Worm (Caenorhabditis elegans) whole organism, late embryonic: ENCODE results near the gene pgl-1.

Source experiments
- T23F11.4 ChIP-seq: fragments of 200-800 bp; sonication (Bioruptor generic); optimal IDR thresholded peaks from 2 replicates; lab custom pipeline; 2018; ENCODE audit warnings: mild to moderate bottlenecking, missing genetic modification characterization, missing compliant biosample characterization
- Y22D7AL.16 ChIP-seq: sonication (generic microtip); optimal IDR thresholded peaks from 2 replicates; lab custom pipeline; 2016; ENCODE audit warnings: missing genetic modification characterization, missing compliant biosample characterization
- ahr-1 ChIP-seq: sonication (generic microtip); optimal IDR thresholded peaks from 2 replicates; lab custom pipeline; 2016; ENCODE audit warnings: missing genetic modification characterization, missing compliant biosample characterization
- ama-1 ChIP-seq: fragments of 150-350 bp; optimal IDR thresholded peaks from 2 replicates; lab custom pipeline; 2014
- ceh-18 ChIP-seq: sonication (generic microtip); optimal IDR thresholded peaks from 2 replicates; lab custom pipeline; 2016; ENCODE audit warnings: missing genetic modification characterization, missing compliant biosample characterization
- ceh-2 ChIP-seq: sonication (generic microtip); optimal IDR thresholded peaks from 2 replicates; lab custom pipeline; 2016; ENCODE audit warnings: missing genotype, missing genetic modification characterization, missing compliant biosample characterization
- ceh-22 ChIP-seq: sonication (generic microtip); optimal IDR thresholded peaks from 2 replicates; lab custom pipeline; 2017; ENCODE audit warnings: missing biosample characterization, missing genetic modification characterization
- ceh-30 ChIP-seq: fragments of 150-350 bp; optimal IDR thresholded peaks from 2 replicates; lab custom pipeline; 2014; ENCODE audit warnings: missing biosample characterization, missing genetic modification characterization
- ceh-31 ChIP-seq: sonication (generic microtip); optimal IDR thresholded peaks from 2 replicates; lab custom pipeline; 2016; ENCODE audit warnings: missing genetic modification characterization, missing compliant biosample characterization
- ceh-34 ChIP-seq: sonication (generic microtip); optimal IDR thresholded peaks from 2 replicates; lab custom pipeline; 2016; ENCODE audit warnings: mild to moderate bottlenecking, missing genetic modification characterization, missing compliant biosample characterization
- ceh-48 ChIP-seq: sonication (generic microtip); optimal IDR thresholded peaks from 2 replicates; lab custom pipeline; 2016; ENCODE audit warnings: missing genetic modification characterization, inconsistent platforms, missing compliant biosample characterization
- ceh-6 ChIP-seq: fragments of 200-800 bp; sonication (Bioruptor generic); optimal IDR thresholded peaks from 2 replicates; lab custom pipeline; 2018; ENCODE audit warnings: mild to moderate bottlenecking, missing genetic modification characterization, missing compliant biosample characterization
- ceh-9 ChIP-seq: sonication (generic microtip); optimal IDR thresholded peaks from 2 replicates; lab custom pipeline; 2016; ENCODE audit warnings: mild to moderate bottlenecking, missing genetic modification characterization, inconsistent platforms, missing compliant biosample characterization
- che-1 ChIP-seq: sonication (generic microtip); optimal IDR thresholded peaks from 2 replicates; lab custom pipeline; 2016; ENCODE audit warnings: mild to moderate bottlenecking, missing genetic modification characterization, missing compliant biosample characterization
- dmd-4 ChIP-seq: sonication (generic microtip); optimal IDR thresholded peaks from 2 replicates; lab custom pipeline; 2016; ENCODE audit warnings: borderline replicate concordance, missing genetic modification characterization, missing compliant biosample characterization
- dve-1 ChIP-seq: sonication (generic microtip); optimal IDR thresholded peaks from 2 replicates; lab custom pipeline; 2017; ENCODE audit warnings: antibody characterized with exemption, mild to moderate bottlenecking, missing genetic modification characterization, missing compliant biosample characterization
- elt-2 ChIP-seq: sonication (generic microtip); optimal IDR thresholded peaks from 2 replicates; lab custom pipeline; 2016; ENCODE audit warnings: missing genetic modification reagents, missing genetic modification characterization, missing compliant biosample characterization
- elt-4 ChIP-seq: sonication (generic microtip); optimal IDR thresholded peaks from 2 replicates; lab custom pipeline; 2016; ENCODE audit warnings: missing genetic modification characterization, missing compliant biosample characterization
- ets-4 ChIP-seq: sonication (generic microtip); optimal IDR thresholded peaks from 2 replicates; lab custom pipeline; 2016; ENCODE audit warnings: missing genetic modification characterization, missing compliant biosample characterization
- fax-1 ChIP-seq: sonication (generic microtip); optimal IDR thresholded peaks from 2 replicates; lab custom pipeline; 2016; ENCODE audit warnings: missing genotype, missing genetic modification characterization, missing compliant biosample characterization
- fkh-10 ChIP-seq: fragments of 150-350 bp; optimal IDR thresholded peaks from 2 replicates; lab custom pipeline; 2014; ENCODE audit warnings: missing biosample characterization, missing genetic modification reagents, missing genetic modification characterization
- gmeb-2 ChIP-seq: sonication (generic microtip); optimal IDR thresholded peaks from 2 replicates; lab custom pipeline; 2016; ENCODE audit warnings: missing genetic modification characterization, inconsistent platforms, missing compliant biosample characterization
- hlh-13 ChIP-seq: fragments of 200-800 bp; sonication (Bioruptor generic); optimal IDR thresholded peaks from 2 replicates; lab custom pipeline; 2018; ENCODE audit warnings: mild to moderate bottlenecking, missing genetic modification characterization, missing compliant biosample characterization
- hlh-15 ChIP-seq: sonication (generic microtip); optimal IDR thresholded peaks from 2 replicates; lab custom pipeline; 2016; ENCODE audit warnings: missing genetic modification characterization, missing compliant biosample characterization
- hlh-6 ChIP-seq: sonication (generic microtip); optimal IDR thresholded peaks from 2 replicates; lab custom pipeline; 2016; ENCODE audit warnings: missing genotype, missing genetic modification characterization, missing compliant biosample characterization
- hlh-8 ChIP-seq: sonication (generic microtip); optimal IDR thresholded peaks from 2 replicates; lab custom pipeline; 2016; ENCODE audit warnings: missing genotype, missing genetic modification characterization, missing compliant biosample characterization
- lim-6 ChIP-seq: sonication (generic microtip); optimal IDR thresholded peaks from 2 replicates; lab custom pipeline; 2016; ENCODE audit warnings: missing genetic modification characterization, missing compliant biosample characterization
- madf-2 ChIP-seq: sonication (generic microtip); optimal IDR thresholded peaks from 2 replicates; lab custom pipeline; 2017; ENCODE audit warnings: missing genetic modification characterization, missing compliant biosample characterization
- mec-3 ChIP-seq: sonication (generic microtip); optimal IDR thresholded peaks from 2 replicates; lab custom pipeline; 2016; ENCODE audit warnings: borderline replicate concordance, missing genetic modification characterization, missing compliant biosample characterization
- nhr-232 ChIP-seq: sonication (generic microtip); optimal IDR thresholded peaks from 2 replicates; lab custom pipeline; 2016; ENCODE audit warnings: missing genetic modification characterization, missing compliant biosample characterization
- npax-4 ChIP-seq: sonication (generic microtip); optimal IDR thresholded peaks from 2 replicates; lab custom pipeline; 2016; ENCODE audit warnings: missing genetic modification characterization, missing compliant biosample characterization
- odd-2 ChIP-seq: sonication (generic microtip); optimal IDR thresholded peaks from 2 replicates; lab custom pipeline; 2017; ENCODE audit warnings: antibody characterized with exemption, mild to moderate bottlenecking, missing genetic modification characterization, missing compliant biosample characterization
- pag-3 ChIP-seq: sonication (generic microtip); optimal IDR thresholded peaks from 2 replicates; lab custom pipeline; 2016; ENCODE audit warnings: missing compliant biosample characterization, missing genetic modification characterization, borderline replicate concordance
- pax-1 ChIP-seq: fragments of 150-350 bp; optimal IDR thresholded peaks from 2 replicates; lab custom pipeline; 2014; ENCODE audit warnings: missing biosample characterization, missing genetic modification characterization
- ref-2 ChIP-seq: sonication (generic microtip); optimal IDR thresholded peaks from 2 replicates; lab custom pipeline; 2016; ENCODE audit warnings: missing genetic modification characterization, missing compliant biosample characterization
- sdc-2 ChIP-seq: sonication (generic microtip); optimal IDR thresholded peaks from 2 replicates; lab custom pipeline; 2016; ENCODE audit warnings: missing genotype, missing genetic modification characterization, missing compliant biosample characterization
- tbx-2 ChIP-seq: sonication (generic microtip); optimal IDR thresholded peaks from 2 replicates; lab custom pipeline; 2016; ENCODE audit warnings: missing genetic modification characterization, missing compliant biosample characterization
- tbx-7 ChIP-seq: sonication (generic microtip); optimal IDR thresholded peaks from 2 replicates; lab custom pipeline; 2016; ENCODE audit warnings: missing genotype, missing genetic modification characterization, missing compliant biosample characterization
- ttx-3 ChIP-seq: sonication (generic microtip); optimal IDR thresholded peaks from 2 replicates; lab custom pipeline; 2016; ENCODE audit warnings: missing genetic modification reagents, missing genetic modification characterization, missing compliant biosample characterization
- unc-3 ChIP-seq, 2 experiments: fragments of 200-800 bp in 1 of 2; sonication (Bioruptor generic) in 1 of 2; sonication (generic microtip) in 1 of 2; conservative IDR thresholded peaks in 1 of 2; optimal IDR thresholded peaks in 1 of 2; 2 replicates each; pipeline versions ENCODE4 v1.3.6 to Lab custom; 2016 to 2022; ENCODE audit warnings: missing compliant biosample characterization in 2 of 2, missing genetic modification characterization in 2 of 2, missing genetic modification reagents in 1 of 2
- unc-42 ChIP-seq: sonication (generic microtip); optimal IDR thresholded peaks from 2 replicates; lab custom pipeline; 2016; ENCODE audit warnings: missing genotype, missing genetic modification characterization, missing compliant biosample characterization
- unc-55 ChIP-seq: sonication (generic microtip); optimal IDR thresholded peaks from 2 replicates; lab custom pipeline; 2017; ENCODE audit warnings: missing biosample characterization, missing genetic modification reagents, missing genetic modification characterization
- ztf-16 ChIP-seq: sonication (generic microtip); optimal IDR thresholded peaks from 2 replicates; lab custom pipeline; 2017; ENCODE audit warnings: missing genetic modification characterization, missing compliant biosample characterization

Gene pgl-1

DNA sequence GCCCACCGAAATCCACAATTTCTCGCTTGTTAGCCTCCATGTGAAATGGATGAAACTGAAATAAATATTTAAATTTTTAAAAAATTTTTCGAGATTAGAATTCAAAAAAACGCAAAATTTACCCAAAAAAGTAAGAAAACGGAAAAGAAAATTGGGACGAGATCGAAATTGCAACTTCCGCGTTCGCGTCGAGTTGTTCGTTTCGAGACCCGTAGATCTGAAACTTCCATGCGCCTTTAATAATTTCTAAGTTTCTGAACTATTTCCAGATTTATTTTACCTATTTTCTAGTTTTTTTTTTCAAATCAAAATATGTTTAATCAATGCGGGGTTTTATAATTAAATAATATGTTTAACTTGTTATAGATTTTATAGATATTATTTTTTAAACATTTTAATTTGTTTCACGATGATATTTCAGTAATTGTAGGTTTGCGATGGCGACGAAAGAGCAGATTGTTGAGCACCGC is at the start of gene pgl-1, which contains the start of gene him-3:
pgl-1 (minus strand) TSS at position 230 of the 470 bp plus-strand sequence.
him-3 (plus strand) TSS at position 420 of the 470 bp plus-strand sequence.
- TF ChIP-seq elt-2 (tag; lab: Kevin White, UChicago): no peak
- no peak for TF ChIP-seq T23F11.4 (GFP tag; lab: Kevin White, UChicago)
- TF ChIP-seq ceh-22 (tag; lab: Kevin White, UChicago): no peak
- no peak for TF ChIP-seq fkh-10
- TF ChIP-seq hlh-13 (GFP tag; lab: Kevin White, UChicago): no peak
- no peak for TF ChIP-seq nhr-232 (tag; lab: Kevin White, UChicago)
- TF ChIP-seq pag-3 (tag; lab: Kevin White, UChicago): no peak
- TF ChIP-seq tbx-2 (tag; lab: Kevin White, UChicago): no peak
- TF ChIP-seq pax-1 (tag; lab: Kevin White, UChicago): no peak
- no peak for TF ChIP-seq ets-4 (tag; lab: Kevin White, UChicago)
- TF ChIP-seq unc-42 (tag; lab: Kevin White, UChicago): no peak
- no peak for TF ChIP-seq ceh-9 (tag; lab: Kevin White, UChicago)

DNA sequence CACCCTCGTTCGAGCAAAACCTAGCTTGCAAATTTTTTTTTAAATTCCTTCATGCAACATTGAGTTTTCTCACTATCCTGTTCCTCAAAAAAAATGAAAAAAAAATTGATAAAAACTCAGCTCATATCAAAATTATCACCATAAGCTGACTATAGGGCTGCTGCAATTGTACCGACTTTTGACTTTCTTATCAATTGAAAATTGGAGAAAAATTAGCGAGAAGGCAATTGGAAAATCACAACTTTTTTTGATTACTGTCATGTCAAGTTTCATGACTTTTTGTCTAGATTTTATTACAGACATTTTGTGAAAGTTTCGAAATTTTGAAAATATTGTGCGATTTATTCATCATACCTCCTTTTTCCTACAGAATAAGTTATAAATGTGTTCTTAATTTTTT is 48.7 kb upstream of the pgl-1 start:
- TF ChIP-seq ceh-22 (tag; lab: Kevin White, UChicago): no peak
- no peak for TF ChIP-seq pag-3 (tag; lab: Kevin White, UChicago)
- TF ChIP-seq T23F11.4 (GFP tag; lab: Kevin White, UChicago): no peak
- TF ChIP-seq sdc-2 (tag; lab: Kevin White, UChicago): no peak
- TF ChIP-seq Y22D7AL.16: no peak

DNA sequence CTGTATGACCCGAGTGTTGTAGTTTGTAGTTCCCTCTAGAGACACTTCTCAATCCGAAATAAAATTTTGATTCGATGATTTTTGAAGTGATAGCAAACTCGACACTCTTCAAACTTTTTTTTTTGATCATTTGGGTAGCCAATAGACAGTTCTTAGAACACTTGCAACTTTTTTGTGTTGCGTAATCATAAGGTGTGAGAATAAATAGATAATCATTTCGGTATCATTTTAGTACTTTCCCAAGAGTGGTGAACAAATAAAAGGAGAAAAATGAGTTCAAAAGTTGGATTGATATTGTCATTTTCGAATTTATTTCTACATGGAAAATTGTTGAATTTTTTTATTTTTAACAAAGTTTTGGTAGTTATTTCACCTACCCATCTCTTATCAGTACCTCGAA is 47.7 kb upstream of the pgl-1 start:
- TF ChIP-seq ama-1 (lab: Kevin White, UChicago) (no peak), hlh-15 (tag; lab: Kevin White, UChicago) (no peak), ceh-48 (no peak), ceh-18 (tag; lab: Kevin White, UChicago) (no peak), dmd-4 (no peak), gmeb-2 (no peak), unc-3 (GFP tag; conservative IDR thresholded peaks at IDR 0.05; lab: Robert Waterston, UW) (no peak), unc-3 (tag; optimal IDR thresholded peaks at IDR 0.05; lab: Kevin White, UChicago) (no peak)

DNA sequence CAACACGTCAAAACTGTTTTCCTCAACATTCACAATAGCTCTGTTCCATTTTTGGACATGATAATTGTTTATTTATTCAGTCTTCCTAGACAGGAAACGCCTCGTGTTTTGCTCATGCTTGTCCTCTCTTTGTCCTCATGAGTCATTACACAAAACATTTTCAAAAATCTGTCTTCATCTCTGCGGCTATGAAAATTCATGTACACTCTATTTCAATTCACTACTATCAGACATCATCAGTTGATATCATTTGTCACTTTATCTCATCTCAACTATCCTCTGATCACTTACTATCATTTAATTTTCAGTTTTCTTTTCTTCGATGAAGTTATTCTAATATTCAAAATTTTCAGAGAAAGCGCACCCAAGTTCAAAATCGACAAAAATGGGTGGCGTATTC is 46.7 kb upstream of the pgl-1 start, which contains the start of gene adah-1:
adah-1 (plus strand) TSS at position 354 of the 400 bp plus-strand sequence.
- TF ChIP-seq ceh-34 (tag; lab: Kevin White, UChicago) (no peak), nhr-232 (tag; lab: Kevin White, UChicago) (no peak), ceh-6 (GFP tag; lab: Kevin White, UChicago) (no peak), unc-55 (GFP tag; lab: Kevin White, UChicago) (peak; percentile 85), hlh-15 (tag; lab: Kevin White, UChicago) (no peak), ceh-9 (tag; lab: Kevin White, UChicago) (no peak), fax-1 (no peak), hlh-13 (GFP tag; lab: Kevin White, UChicago) (no peak), lim-6 (tag; lab: Kevin White, UChicago) (no peak), unc-42 (tag; lab: Kevin White, UChicago) (no peak), hlh-6 (tag; lab: Kevin White, UChicago) (no peak), ceh-18 (tag; lab: Kevin White, UChicago) (peak; percentile 5), mec-3 (tag; lab: Kevin White, UChicago) (no peak)

DNA sequence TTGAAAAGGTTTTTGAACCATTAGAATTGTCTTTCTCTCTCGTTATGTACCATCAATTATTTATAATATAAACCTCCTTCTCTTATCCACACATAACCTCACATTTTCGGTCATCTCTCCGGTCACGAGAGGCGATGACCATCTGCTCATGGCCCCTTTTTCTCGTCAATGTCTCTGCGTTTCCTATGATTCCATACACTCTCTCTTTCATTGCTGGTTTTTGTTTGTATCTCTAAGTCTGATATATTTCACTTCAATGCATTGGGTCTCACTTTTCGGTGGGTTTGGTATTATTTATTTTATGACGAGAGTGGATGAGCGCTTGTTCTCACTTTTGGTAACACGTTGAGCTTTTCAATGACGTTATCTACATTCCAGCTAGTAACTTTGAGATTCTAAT is 45.9 kb upstream of the pgl-1 start:
- TF ChIP-seq hlh-8 (tag; lab: Kevin White, UChicago): peak; percentile 20
- TF ChIP-seq npax-4: no peak
- TF ChIP-seq ref-2 (tag; lab: Kevin White, UChicago): no peak
- TF ChIP-seq ztf-16 (tag; lab: Kevin White, UChicago): no peak
- no peak for TF ChIP-seq mec-3 (tag; lab: Kevin White, UChicago)
- peak; percentile 4 for TF ChIP-seq ceh-2 (tag; lab: Kevin White, UChicago)
- no peak for TF ChIP-seq ceh-18 (tag; lab: Kevin White, UChicago)
- no peak for TF ChIP-seq elt-4 (tag; lab: Kevin White, UChicago)
- no peak for TF ChIP-seq odd-2 (tag; lab: Kevin White, UChicago)
- no peak for TF ChIP-seq ceh-30 (tag; lab: Kevin White, UChicago)
- no peak for TF ChIP-seq dve-1
- no peak for TF ChIP-seq hlh-6 (tag; lab: Kevin White, UChicago)
- TF ChIP-seq ceh-6 (GFP tag; lab: Kevin White, UChicago): no peak
- TF ChIP-seq nhr-232 (tag; lab: Kevin White, UChicago): no peak
- TF ChIP-seq ttx-3 (tag; lab: Kevin White, UChicago): no peak
- no peak for TF ChIP-seq tbx-7
- TF ChIP-seq T23F11.4 (GFP tag; lab: Kevin White, UChicago): no peak
- no peak for TF ChIP-seq che-1 (tag; lab: Kevin White, UChicago)
- TF ChIP-seq hlh-13 (GFP tag; lab: Kevin White, UChicago): no peak
- peak; percentile 53 for TF ChIP-seq ceh-31
- no peak for TF ChIP-seq ahr-1 (tag; lab: Kevin White, UChicago)
- TF ChIP-seq madf-2: no peak
